Worm (Caenorhabditis elegans) whole organism, midembryonic: Measurements from ENCODE around the gene C17F4.2.

ENCODE experiments used
- cog-1 ChIP-seq: sonication (generic microtip); optimal IDR thresholded peaks from 2 replicates; lab custom pipeline; 2016; ENCODE audit warnings: missing genetic modification characterization, missing compliant biosample characterization
- flt-1 ChIP-seq: fragments of 200-800 bp; sonication (Bioruptor generic); IDR thresholded peaks from 2 replicates; pipeline ENCODE4 v1.3.6; 2022; ENCODE audit warnings: missing genetic modification characterization, missing compliant biosample characterization
- klf-2 ChIP-seq: fragments of 200-800 bp; sonication (Bioruptor generic); conservative IDR thresholded peaks from 2 replicates; pipeline ENCODE4 v1.3.6; 2022; ENCODE audit warnings: missing genetic modification reagents, missing genetic modification characterization, missing compliant biosample characterization
- med-1 ChIP-seq: sonication (generic microtip); optimal IDR thresholded peaks from 2 replicates; lab custom pipeline; 2017; ENCODE audit warnings: missing genetic modification characterization, mild to moderate bottlenecking, missing compliant biosample characterization, antibody characterized with exemption, missing genetic modification reagents; ENCODE audit not compliant: insufficient read depth
- tab-1 ChIP-seq: fragments of 200-800 bp; sonication (Bioruptor generic); IDR thresholded peaks from 2 replicates; pipeline ENCODE4 v1.3.6; 2022; ENCODE audit warnings: missing genetic modification characterization, missing compliant biosample characterization
- ztf-29 ChIP-seq: fragments of 200-800 bp; sonication (Bioruptor generic); IDR thresholded peaks from 2 replicates; pipeline ENCODE4 v1.3.6; 2022; ENCODE audit warnings: missing genetic modification reagents, missing genetic modification characterization, missing compliant biosample characterization

DNA sequence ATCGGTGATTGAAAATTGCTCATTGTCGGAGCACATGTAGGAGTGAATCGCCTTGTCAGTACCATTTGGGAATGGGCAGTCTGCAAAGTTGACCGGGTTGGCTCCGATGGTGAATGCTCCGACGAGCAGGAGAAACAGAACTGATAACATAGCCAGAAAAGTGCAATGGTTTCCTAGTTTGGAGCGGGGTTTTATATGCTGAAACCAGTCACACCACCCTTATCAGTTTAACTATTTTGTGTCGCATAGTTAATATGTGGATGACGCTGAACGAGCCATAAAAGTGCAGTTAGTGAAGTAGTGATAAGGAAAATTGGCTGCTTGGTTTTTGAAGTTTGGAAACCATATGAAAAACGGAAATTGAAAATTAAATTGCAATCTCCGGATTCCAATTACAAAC lies 2.6 kb upstream of the C17F4.2 start, which contains the start of gene C17F4.7:
- TF ChIP-seq cog-1 (tag; lab: Kevin White, UChicago) (no peak), klf-2 (GFP tag; lab: Robert Waterston, UW) (no peak), med-1 (no peak), tab-1 (GFP tag; lab: Robert Waterston, UW) (no peak), ztf-29 (GFP tag; lab: Robert Waterston, UW) (no peak), flt-1 (GFP tag; lab: Robert Waterston, UW) (no peak)
